Worm (Caenorhabditis elegans): ENCODE results near the gene Y41E3.13.

Y41E3.13 gene

ce11 chrIV:15074392-15074791, 16.3 kb downstream of the Y41E3.13 start, which contains the start of gene srt-50:
Gene srt-50, plus strand, starts transcription at chrIV:15074692.
- TF ChIP-seq ceh-34 (tag; optimal IDR thresholded peaks at IDR 0.05) (no peak), ama-1 (optimal IDR thresholded peaks at IDR 0.05) (no peak), lin-11 (tag; optimal IDR thresholded peaks at IDR 0.05) (no peak), C38D4.7 (GFP tag; optimal IDR thresholded peaks at IDR 0.05) (no peak), hlh-8 (tag; optimal IDR thresholded peaks at IDR 0.05) (no peak), tbx-7 (tag; optimal IDR thresholded peaks at IDR 0.05) (no peak), pqm-1 (tag; optimal IDR thresholded peaks at IDR 0.05) (no peak)

ce11 chrIV:15098294-15098693, 40.2 kb downstream of the Y41E3.13 start, which contains the start of gene srt-49:
Gene srt-49, minus strand, starts transcription at chrIV:15098394.
- TF ChIP-seq odd-2 (tag; optimal IDR thresholded peaks at IDR 0.05) (no peak), hlh-8 (tag; optimal IDR thresholded peaks at IDR 0.05) (no peak), dmd-4 (tag; optimal IDR thresholded peaks at IDR 0.05; ENCODE audit: borderline replicate concordance) (no peak), C08G9.2 (tag; optimal IDR thresholded peaks at IDR 0.05) (no peak), pax-1 (tag; optimal IDR thresholded peaks at IDR 0.05) (no peak), unc-42 (tag; optimal IDR thresholded peaks at IDR 0.05) (no peak), pag-3 (tag; optimal IDR thresholded peaks at IDR 0.05; ENCODE audit: borderline replicate concordance) (no peak), ttx-3 (tag; optimal IDR thresholded peaks at IDR 0.05) (no peak), ahr-1 (tag; optimal IDR thresholded peaks at IDR 0.05) (no peak), sox-2 (GFP tag; IDR thresholded peaks at IDR 0.05) (no peak), ceh-48 (tag; optimal IDR thresholded peaks at IDR 0.05) (no peak), unc-3 (GFP tag; conservative IDR thresholded peaks at IDR 0.05) (no peak), unc-3 (tag; optimal IDR thresholded peaks at IDR 0.05) (no peak), madf-2 (tag; optimal IDR thresholded peaks at IDR 0.05) (no peak), hlh-30 (tag; optimal IDR thresholded peaks at IDR 0.05; ENCODE audit: insufficient read depth) (no peak)

DNA sequence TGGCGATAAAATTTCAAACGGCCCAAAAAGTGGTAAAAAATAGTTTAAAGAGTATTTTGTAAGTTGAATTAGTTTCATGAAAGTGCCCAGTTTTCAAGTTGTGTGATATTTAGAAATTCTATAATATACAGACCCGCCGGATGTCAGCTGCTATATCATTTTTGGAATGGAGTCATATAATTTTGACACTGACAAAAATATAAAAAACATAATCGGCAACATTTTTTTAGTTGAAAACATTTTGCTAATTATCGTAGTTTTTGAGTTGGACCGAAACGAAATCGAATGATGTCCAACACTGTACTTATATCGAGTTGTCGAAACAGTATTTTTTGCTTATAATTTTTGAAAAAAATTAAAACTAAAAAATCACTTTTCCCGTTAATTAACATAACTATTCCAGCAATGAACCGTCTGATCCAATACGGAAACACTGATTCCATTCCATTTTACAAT, 45.2 kb downstream of the Y41E3.13 start, which contains the start of gene srt-44:
srt-44 (plus strand) TSS at position 406 of the 456 bp plus-strand sequence.
- no peak for TF ChIP-seq ets-4 (tag; optimal IDR thresholded peaks at IDR 0.05)
- TF ChIP-seq tbx-7 (tag; optimal IDR thresholded peaks at IDR 0.05): no peak
- no peak for TF ChIP-seq hlh-13 (GFP tag; optimal IDR thresholded peaks at IDR 0.05)
- no peak for TF ChIP-seq gmeb-2 (tag; optimal IDR thresholded peaks at IDR 0.05)
- no peak for TF ChIP-seq hlh-6 (tag; optimal IDR thresholded peaks at IDR 0.05)
- TF ChIP-seq K09A11.1 (tag; optimal IDR thresholded peaks at IDR 0.05; ENCODE audit: insufficient read depth): no peak
- TF ChIP-seq eyg-1 (tag; optimal IDR thresholded peaks at IDR 0.05): no peak

DNA sequence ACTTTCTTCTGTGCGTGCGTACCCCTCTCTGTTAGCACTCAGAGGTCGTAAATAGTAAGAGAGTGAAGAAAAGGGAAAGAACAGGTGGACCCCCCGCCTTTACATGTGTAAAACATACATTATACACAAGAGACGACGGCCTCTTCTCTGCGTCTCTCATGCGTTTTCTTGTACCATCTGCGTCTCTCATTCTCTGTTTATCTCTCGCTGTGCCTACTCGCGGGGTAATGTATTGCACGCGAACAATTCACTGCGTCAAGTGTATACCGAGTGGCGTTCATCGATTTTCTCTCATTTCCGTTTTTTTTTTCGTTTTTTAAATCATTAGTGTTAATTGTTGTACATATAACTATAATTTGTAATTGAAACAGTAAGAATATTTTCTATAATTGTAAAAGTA, 49.1 kb downstream of the Y41E3.13 start:
- TF ChIP-seq nfya-1 (tag; optimal IDR thresholded peaks at IDR 0.05) (peak; percentile 10), pqm-1 (tag; optimal IDR thresholded peaks at IDR 0.05) (no peak), lin-11 (tag; optimal IDR thresholded peaks at IDR 0.05) (no peak), nhr-11 (tag; optimal IDR thresholded peaks at IDR 0.05) (no peak), ceh-31 (tag; optimal IDR thresholded peaks at IDR 0.05) (peak; percentile 40), ceh-6 (GFP tag; optimal IDR thresholded peaks at IDR 0.05) (no peak), elt-4 (tag; optimal IDR thresholded peaks at IDR 0.05) (no peak)
